Worm (Caenorhabditis elegans) whole organism, L1 larva: ENCODE results near the gene lgc-41.

Experiments used
- snu-23 ChIP-seq: sonication (generic microtip); optimal IDR thresholded peaks from 2 replicates; lab custom pipeline; 2016; ENCODE audit warnings: missing genetic modification characterization, missing compliant biosample characterization
- unc-130 ChIP-seq: fragments of 150-350 bp; optimal IDR thresholded peaks from 2 replicates; lab custom pipeline; 2017; ENCODE audit warnings: missing biosample characterization, missing genetic modification characterization, inconsistent platforms

ce11 chrX:10444705-10445104 is 9.4 kb upstream of the lgc-41 start, which contains the start of gene C39B10.4:
- TF ChIP-seq snu-23 (GFP tag; lab: Kevin White, UChicago) = no peak
- no peak for TF ChIP-seq unc-130
